Fruit fly (Drosophila melanogaster) whole organism, embryonic: Measurements from ENCODE around the gene CG7912.

Experiments
- Awh ChIP-seq: fragments of 200-800 bp; sonication (Bioruptor generic); IDR thresholded peaks from 2 replicates; pipeline ENCODE4, ENCODE4 v1.3.6; 2022; ENCODE audit warnings: missing biosample characterization, missing genetic modification characterization
- CG10431 ChIP-seq: fragments of 200-800 bp; sonication (Bioruptor generic); optimal IDR thresholded peaks from 3 replicates; lab custom pipeline; 2018; ENCODE audit warnings: missing biosample characterization, mild to moderate bottlenecking, missing genetic modification characterization
- CG10543 ChIP-seq: fragments of 200-800 bp; sonication (Bioruptor generic); optimal IDR thresholded peaks from 3 replicates; lab custom pipeline; 2017; ENCODE audit warnings: missing biosample characterization, mild to moderate bottlenecking, missing genetic modification characterization, moderate library complexity
- CG10979 ChIP-seq: fragments of 200-800 bp; sonication (Bioruptor generic); optimal IDR thresholded peaks from 2 replicates; lab custom pipeline; 2018; ENCODE audit warnings: missing biosample characterization, mild to moderate bottlenecking, missing genetic modification characterization, moderate library complexity
- CG11398 ChIP-seq: fragments of 200-800 bp; sonication (Bioruptor generic); optimal IDR thresholded peaks from 2 replicates; lab custom pipeline; 2016; ENCODE audit warnings: missing biosample characterization, missing genetic modification characterization
- CG12104 ChIP-seq: fragments of 200-800 bp; sonication (Bioruptor generic); optimal IDR thresholded peaks from 3 replicates; lab custom pipeline; 2016; ENCODE audit warnings: missing biosample characterization, missing genetic modification characterization
- CG1529 ChIP-seq: fragments of 200-800 bp; sonication (Bioruptor generic); optimal IDR thresholded peaks from 3 replicates; lab custom pipeline; 2018; ENCODE audit warnings: missing biosample characterization, missing genetic modification characterization
- CG15601 ChIP-seq: fragments of 200-800 bp; sonication (Bioruptor generic); optimal IDR thresholded peaks from 3 replicates; lab custom pipeline; 2019; ENCODE audit warnings: missing biosample characterization, mild to moderate bottlenecking, missing genetic modification characterization, moderate library complexity
- CG17612 ChIP-seq: fragments of 200-800 bp; sonication (Bioruptor generic); IDR thresholded peaks from 2 replicates; pipeline ENCODE4 v1.3.6; 2022; ENCODE audit warnings: missing biosample characterization, missing genetic modification characterization
- CG1832 ChIP-seq: fragments of 200-800 bp; sonication (Bioruptor generic); optimal IDR thresholded peaks from 2 replicates; lab custom pipeline; 2017; ENCODE audit warnings: missing biosample characterization, mild to moderate bottlenecking, missing genetic modification characterization, inconsistent platforms
- CG31388 ChIP-seq: fragments of 200-800 bp; sonication (Bioruptor generic); optimal IDR thresholded peaks from 2 replicates; lab custom pipeline; 2016; ENCODE audit warnings: missing biosample characterization, missing genetic modification characterization
- CG32532 ChIP-seq: fragments of 200-800 bp; sonication (Bioruptor generic); IDR thresholded peaks from 2 replicates; pipeline ENCODE4 v1.3.6; 2022; ENCODE audit warnings: missing biosample characterization, missing genetic modification characterization
- CG3281 ChIP-seq: fragments of 200-800 bp; sonication (Bioruptor generic); optimal IDR thresholded peaks from 3 replicates; lab custom pipeline; 2017; ENCODE audit warnings: missing biosample characterization, mild to moderate bottlenecking, missing genetic modification characterization
- CG3995 ChIP-seq: fragments of 200-800 bp; sonication (Bioruptor generic); optimal IDR thresholded peaks from 3 replicates; lab custom pipeline; 2016; ENCODE audit warnings: missing biosample characterization, missing genetic modification characterization
- CG4730 ChIP-seq: fragments of 200-800 bp; sonication (Bioruptor generic); IDR thresholded peaks from 2 replicates; pipeline ENCODE4 v1.3.6; 2022; ENCODE audit warnings: missing biosample characterization, missing genetic modification characterization
- CG6254 ChIP-seq: fragments of 200-800 bp; sonication (Bioruptor generic); optimal IDR thresholded peaks from 3 replicates; lab custom pipeline; 2017; ENCODE audit warnings: mild to moderate bottlenecking, missing biosample characterization, missing genetic modification reagents, missing genetic modification characterization
- CG6813 ChIP-seq: fragments of 200-800 bp; sonication (Bioruptor generic); optimal IDR thresholded peaks from 2 replicates; lab custom pipeline; 2017; ENCODE audit warnings: missing biosample characterization, missing genetic modification characterization, mild to moderate bottlenecking, moderate library complexity, missing genetic modification reagents
- CG7271 ChIP-seq: fragments of 200-800 bp; sonication (Bioruptor generic); optimal IDR thresholded peaks from 2 replicates; lab custom pipeline; 2018; ENCODE audit warnings: missing biosample characterization, mild to moderate bottlenecking, missing genetic modification characterization, moderate library complexity
- CG9727 ChIP-seq: fragments of 200-800 bp; sonication (Bioruptor generic); optimal IDR thresholded peaks from 3 replicates; lab custom pipeline; 2017; ENCODE audit warnings: missing biosample characterization, mild to moderate bottlenecking, missing genetic modification characterization
- CG9876 ChIP-seq: fragments of 200-800 bp; sonication (Bioruptor generic); optimal IDR thresholded peaks from 2 replicates; lab custom pipeline; 2016; ENCODE audit warnings: missing biosample characterization, missing genetic modification characterization
- D ChIP-seq, 2 experiments: fragments of 200-800 bp in 1 of 2; fragments of >200 bp in 1 of 2; sonication (Bioruptor generic) in 1 of 2; optimal IDR thresholded peaks; 2 replicates in 1 of 2; 3 replicates in 1 of 2; lab custom pipeline; 2017; ENCODE audit warnings: mild to moderate bottlenecking in 1 of 2, missing biosample characterization in 1 of 2, missing genetic modification characterization in 1 of 2, missing genetic modification reagents in 1 of 2
- Dbx ChIP-seq: fragments of 200-800 bp; sonication (Bioruptor generic); IDR thresholded peaks from 3 replicates; pipeline ENCODE4 v1.3.6; 2022; ENCODE audit warnings: missing biosample characterization, missing genetic modification characterization
- Dek ChIP-seq: fragments of 200-800 bp; sonication (Bioruptor generic); optimal IDR thresholded peaks from 3 replicates; lab custom pipeline; 2019; ENCODE audit warnings: missing biosample characterization, mild to moderate bottlenecking, missing genetic modification characterization, moderate library complexity
- Doc2 ChIP-seq: fragments of 200-800 bp; sonication (Bioruptor generic); IDR thresholded peaks from 2 replicates; pipeline ENCODE4 v1.3.6; 2022; ENCODE audit warnings: missing biosample characterization, missing genetic modification characterization
- Drgx ChIP-seq: fragments of 200-800 bp; sonication (Bioruptor generic); IDR thresholded peaks from 2 replicates; pipeline ENCODE4 v1.3.6; 2022; ENCODE audit warnings: missing biosample characterization, missing genetic modification characterization
- Fer3 ChIP-seq: fragments of 200-800 bp; sonication (Bioruptor generic); optimal IDR thresholded peaks from 2 replicates; lab custom pipeline; 2018; ENCODE audit warnings: missing biosample characterization, mild to moderate bottlenecking, missing genetic modification characterization, moderate library complexity
- Hmr ChIP-seq: fragments of 200-800 bp; sonication (Bioruptor generic); optimal IDR thresholded peaks from 3 replicates; lab custom pipeline; 2017; ENCODE audit warnings: mild to moderate bottlenecking, missing biosample characterization, missing genetic modification reagents, missing genetic modification characterization
- Lpt ChIP-seq: fragments of >200 bp; optimal IDR thresholded peaks from 2 replicates; lab custom pipeline; 2018; ENCODE audit warnings: missing biosample characterization, missing genetic modification characterization
- Mad ChIP-seq: fragments of 200-800 bp; sonication (Bioruptor generic); optimal IDR thresholded peaks from 2 replicates; lab custom pipeline; 2016; ENCODE audit warnings: missing biosample characterization, missing genetic modification characterization
- NFAT ChIP-seq: fragments of 200-800 bp; sonication (Bioruptor generic); IDR thresholded peaks from 2 replicates; pipeline ENCODE4 v1.3.6; 2022; ENCODE audit warnings: missing biosample characterization, missing genetic modification characterization
- Rx ChIP-seq: fragments of 200-800 bp; sonication (Bioruptor generic); IDR thresholded peaks from 2 replicates; pipeline ENCODE4 v1.3.6; 2022; ENCODE audit warnings: missing biosample characterization, missing genetic modification characterization
- bbx ChIP-seq: fragments of 200-800 bp; sonication (Bioruptor generic); IDR thresholded peaks from 2 replicates; pipeline ENCODE4 v1.3.6; 2022; ENCODE audit warnings: missing biosample characterization, missing genetic modification characterization; ENCODE audit not compliant: partially characterized antibody
- br ChIP-seq: fragments of >200 bp; optimal IDR thresholded peaks from 2 replicates; lab custom pipeline; 2017
- crol ChIP-seq: fragments of 200-800 bp; sonication (Bioruptor generic); IDR thresholded peaks from 2 replicates; pipeline ENCODE4 v1.3.6; 2022; ENCODE audit warnings: missing biosample characterization, missing genetic modification characterization
- en ChIP-seq: fragments of 200-800 bp; sonication (Bioruptor generic); optimal IDR thresholded peaks from 2 replicates; lab custom pipeline; 2016; ENCODE audit warnings: missing biosample characterization, missing genetic modification characterization
- lab ChIP-seq: fragments of 200-800 bp; sonication (Bioruptor generic); optimal IDR thresholded peaks from 3 replicates; lab custom pipeline; 2017; ENCODE audit warnings: missing biosample characterization, missing genetic modification characterization, mild to moderate bottlenecking, moderate library complexity, missing genetic modification reagents
- lbe ChIP-seq: fragments of 200-800 bp; sonication (Bioruptor generic); optimal IDR thresholded peaks from 2 replicates; lab custom pipeline; 2016; ENCODE audit warnings: missing biosample characterization, mild to moderate bottlenecking, missing genetic modification characterization
- lov ChIP-seq, 2 experiments: fragments of 200-800 bp in 1 of 2; fragments of >200 bp in 1 of 2; sonication (Bioruptor generic) in 1 of 2; IDR thresholded peaks in 1 of 2; optimal IDR thresholded peaks in 1 of 2; 2 replicates in 1 of 2; 3 replicates in 1 of 2; pipeline versions ENCODE4 v1.3.6 to Lab custom; 2017 to 2022; ENCODE audit warnings: missing biosample characterization in 1 of 2, missing genetic modification characterization in 1 of 2
- oc ChIP-seq: fragments of 200-800 bp; sonication (Bioruptor generic); optimal IDR thresholded peaks from 2 replicates; lab custom pipeline; 2018; ENCODE audit warnings: missing biosample characterization, mild to moderate bottlenecking, missing genetic modification characterization, moderate library complexity
- pb ChIP-seq: fragments of 200-800 bp; sonication (Bioruptor generic); optimal IDR thresholded peaks from 3 replicates; lab custom pipeline; 2016; ENCODE audit warnings: missing biosample characterization, missing genetic modification characterization
- prd ChIP-seq, 3 experiments: fragments of >200 bp in 2 of 3; fragments of 200-800 bp in 1 of 3; sonication (Bioruptor generic) in 1 of 3; optimal IDR thresholded peaks in 2 of 3; IDR thresholded peaks in 1 of 3; 2 replicates in 2 of 3; 3 replicates in 1 of 3; pipeline versions ENCODE4 v1.3.6 to Lab custom; 2017 to 2022; ENCODE audit warnings: missing biosample characterization in 1 of 3, missing genetic modification characterization in 1 of 3
- pros ChIP-seq: fragments of 200-800 bp; sonication (Bioruptor generic); optimal IDR thresholded peaks from 3 replicates; lab custom pipeline; 2019; ENCODE audit warnings: missing biosample characterization, mild to moderate bottlenecking, missing genetic modification characterization, moderate library complexity
- row ChIP-seq: fragments of 200-800 bp; sonication (Bioruptor generic); IDR thresholded peaks from 3 replicates; pipeline ENCODE4 v1.3.6; 2022; ENCODE audit warnings: missing biosample characterization, missing genetic modification characterization
- sqz ChIP-seq: fragments of 200-800 bp; sonication (Bioruptor generic); optimal IDR thresholded peaks from 3 replicates; lab custom pipeline; 2018; ENCODE audit warnings: missing biosample characterization, mild to moderate bottlenecking, missing genetic modification characterization
- tgo ChIP-seq: fragments of 200-800 bp; sonication (Bioruptor generic); IDR thresholded peaks from 3 replicates; pipeline ENCODE4 v1.3.6; 2022; ENCODE audit warnings: missing biosample characterization, missing genetic modification characterization
- tin ChIP-seq: fragments of 200-800 bp; sonication (Bioruptor generic); optimal IDR thresholded peaks from 3 replicates; lab custom pipeline; 2016; ENCODE audit warnings: missing biosample characterization, missing genetic modification characterization
- wor ChIP-seq: fragments of 200-800 bp; sonication (Bioruptor generic); IDR thresholded peaks from 2 replicates; pipeline ENCODE4 v1.3.6; 2022; ENCODE audit warnings: missing biosample characterization, missing genetic modification characterization
- z ChIP-seq: fragments of 200-800 bp; sonication (Bioruptor generic); IDR thresholded peaks from 3 replicates; pipeline ENCODE4 v1.3.6; 2022; ENCODE audit warnings: missing biosample characterization, missing genetic modification characterization
- zen ChIP-seq: fragments of 200-800 bp; sonication (Bioruptor generic); optimal IDR thresholded peaks from 3 replicates; lab custom pipeline; 2018; ENCODE audit warnings: missing biosample characterization, mild to moderate bottlenecking, missing genetic modification characterization, moderate library complexity
- zfh1 ChIP-seq: fragments of 200-800 bp; sonication (Bioruptor generic); IDR thresholded peaks from 3 replicates; pipeline ENCODE4 v1.3.6; 2022; ENCODE audit warnings: missing biosample characterization, missing genetic modification characterization

CG7912 gene

dm6 chr3R:30014977-30015514 is 6.1 kb upstream of the CG7912 start, which contains the start of gene CG7920 (continued):
- no peak for TF ChIP-seq wor (GFP tag; lab: Robert Waterston, UW)
- no peak for TF ChIP-seq en
- peak; percentile 46 for TF ChIP-seq CG3281 (GFP tag; lab: Kevin White, UChicago)
- TF ChIP-seq Dek (tag; lab: Kevin White, UChicago), result peak; percentile 22
- no peak for TF ChIP-seq pros
- TF ChIP-seq CG6254 (GFP tag; lab: Kevin White, UChicago), result no peak
- TF ChIP-seq tin, result peak; percentile 9
- TF ChIP-seq Awh (GFP tag; lab: Robert Waterston, UW), result no peak
- peak; percentile 12; the same call in 1 of the 2 replicates for TF ChIP-seq NFAT (GFP tag; lab: Robert Waterston, UW)
- TF ChIP-seq CG7271 (tag; lab: Kevin White, UChicago), result no peak
- TF ChIP-seq D (optimal IDR thresholded peaks at IDR 0.05; lab: Kevin White, UChicago), result no peak
- TF ChIP-seq D (GFP tag; optimal IDR thresholded peaks at IDR 0.05; lab: Kevin White, UChicago), result no peak
- peak; percentile 55 for TF ChIP-seq lbe (GFP tag; lab: Kevin White, UChicago)
- no peak for TF ChIP-seq CG10431 (GFP tag; lab: Kevin White, UChicago)
- peak; percentile 41; the same call in 1 of the 2 replicates for TF ChIP-seq CG32532 (GFP tag; lab: Robert Waterston, UW)
- no peak for TF ChIP-seq Dbx
- TF ChIP-seq lab (GFP tag; lab: Kevin White, UChicago), result peak; percentile 49
- no peak for TF ChIP-seq Doc2 (GFP tag; lab: Robert Waterston, UW)
- TF ChIP-seq br (lab: Kevin White, UChicago), result no peak
- TF ChIP-seq CG15601 (tag; lab: Kevin White, UChicago), result no peak
- no peak for TF ChIP-seq prd (optimal IDR thresholded peaks at IDR 0.05; lab: Kevin White, UChicago)
- TF ChIP-seq prd (GFP tag; IDR thresholded peaks at IDR 0.05; lab: Robert Waterston, UW), result no peak
- TF ChIP-seq Rx, result no peak
- no peak for TF ChIP-seq CG31388 (GFP tag; lab: Kevin White, UChicago)
- TF ChIP-seq Hmr, result peak; percentile 69
- TF ChIP-seq CG9727 (GFP tag; lab: Kevin White, UChicago), result no peak
- peak; percentile 61 for TF ChIP-seq bbx (GFP tag; lab: Robert Waterston, UW)
- no peak for TF ChIP-seq CG17612 (GFP tag; lab: Robert Waterston, UW)
- TF ChIP-seq pb (GFP tag; lab: Kevin White, UChicago), result no peak
- peak; percentile 50; the same call in 1 of the 2 replicates for TF ChIP-seq Drgx (GFP tag; lab: Robert Waterston, UW)
- no peak for TF ChIP-seq zen (tag; lab: Kevin White, UChicago)
- no peak for TF ChIP-seq oc
- no peak for TF ChIP-seq CG9876 (GFP tag; lab: Kevin White, UChicago)
- no peak for TF ChIP-seq zfh1 (GFP tag; lab: Robert Waterston, UW)
- TF ChIP-seq CG4730, result no peak
- TF ChIP-seq Fer3 (tag; lab: Kevin White, UChicago), result no peak
- TF ChIP-seq CG3995, result no peak
- TF ChIP-seq sqz (GFP tag; lab: Kevin White, UChicago), result no peak
- TF ChIP-seq lov (optimal IDR thresholded peaks at IDR 0.05; lab: Kevin White, UChicago), result no peak
- TF ChIP-seq lov (GFP tag; IDR thresholded peaks at IDR 0.05; lab: Robert Waterston, UW), result no peak
- TF ChIP-seq CG12104 (GFP tag; lab: Kevin White, UChicago), result peak; percentile 16
- 0 out of 3 replicates have a peak, but pooled peaks have one; percentile 53 for TF ChIP-seq z (GFP tag; lab: Robert Waterston, UW)
- no peak for TF ChIP-seq CG1832
- no peak for TF ChIP-seq CG6813 (GFP tag; lab: Kevin White, UChicago)
- 0 out of 2 replicates have a peak, but pooled peaks have one; percentile 21 for TF ChIP-seq crol (GFP tag; lab: Robert Waterston, UW)
- no peak for TF ChIP-seq CG11398
- peak; percentile 58 for TF ChIP-seq CG10543 (GFP tag; lab: Kevin White, UChicago)
- TF ChIP-seq CG10979 (tag; lab: Kevin White, UChicago), result peak; percentile 0
- no peak for TF ChIP-seq row
- no peak for TF ChIP-seq Lpt (GFP tag; lab: Kevin White, UChicago)
- TF ChIP-seq Mad (GFP tag; lab: Kevin White, UChicago), result no peak
- no peak for TF ChIP-seq tgo (GFP tag; lab: Robert Waterston, UW)
- no peak for TF ChIP-seq CG1529 (GFP tag; lab: Kevin White, UChicago)
